Fruit fly (Drosophila melanogaster) whole organism, embryonic: ENCODE measurements around the gene mop.

Source experiments
- CG14050 ChIP-seq: fragments of 200-800 bp; sonication (Bioruptor generic); IDR thresholded peaks from 3 replicates; pipeline ENCODE4 v1.3.6; 2022; ENCODE audit warnings: missing biosample characterization, missing genetic modification characterization
- CG14710 ChIP-seq: fragments of 200-800 bp; sonication (Bioruptor generic); optimal IDR thresholded peaks from 3 replicates; lab custom pipeline; 2019; ENCODE audit warnings: missing biosample characterization, mild to moderate bottlenecking, missing genetic modification characterization, moderate library complexity
- CG14860 ChIP-seq: fragments of 200-800 bp; sonication (Bioruptor generic); IDR thresholded peaks from 3 replicates; pipeline ENCODE4 v1.3.6; 2022; ENCODE audit warnings: missing biosample characterization, missing genetic modification characterization; ENCODE audit not compliant: partially characterized antibody
- CG1603 ChIP-seq: fragments of 200-800 bp; sonication (Bioruptor generic); optimal IDR thresholded peaks from 2 replicates; lab custom pipeline; 2019; ENCODE audit warnings: missing biosample characterization, mild to moderate bottlenecking, missing genetic modification characterization, moderate library complexity
- CG17359 ChIP-seq: fragments of 200-800 bp; sonication (Bioruptor generic); optimal IDR thresholded peaks from 3 replicates; lab custom pipeline; 2018; ENCODE audit warnings: missing biosample characterization, mild to moderate bottlenecking, missing genetic modification characterization, moderate library complexity
- CG17802 ChIP-seq: fragments of 200-800 bp; sonication (Bioruptor generic); optimal IDR thresholded peaks from 2 replicates; lab custom pipeline; 2018; ENCODE audit warnings: missing biosample characterization, mild to moderate bottlenecking, missing genetic modification characterization, moderate library complexity
- CG17912 ChIP-seq: fragments of 200-800 bp; sonication (Bioruptor generic); optimal IDR thresholded peaks from 2 replicates; lab custom pipeline; 2018; ENCODE audit warnings: missing biosample characterization, mild to moderate bottlenecking, missing genetic modification characterization
- CG2202 ChIP-seq: fragments of 200-800 bp; sonication (Bioruptor generic); optimal IDR thresholded peaks from 2 replicates; lab custom pipeline; 2018; ENCODE audit warnings: missing biosample characterization, mild to moderate bottlenecking, missing genetic modification characterization
- CG32772 ChIP-seq: fragments of 200-800 bp; sonication (Bioruptor generic); IDR thresholded peaks from 2 replicates; pipeline ENCODE4 v1.3.6; 2022; ENCODE audit warnings: missing biosample characterization, missing genetic modification characterization
- CG3995 ChIP-seq: fragments of 200-800 bp; sonication (Bioruptor generic); optimal IDR thresholded peaks from 3 replicates; lab custom pipeline; 2016; ENCODE audit warnings: missing biosample characterization, missing genetic modification characterization
- CG5180 ChIP-seq: fragments of 200-800 bp; sonication (Bioruptor generic); optimal IDR thresholded peaks from 3 replicates; lab custom pipeline; 2017; ENCODE audit warnings: missing biosample characterization, missing genetic modification characterization, mild to moderate bottlenecking, moderate library complexity, missing genetic modification reagents
- CG6689 ChIP-seq: fragments of 200-800 bp; sonication (Bioruptor generic); IDR thresholded peaks from 2 replicates; pipeline ENCODE4 v1.3.6; 2022; ENCODE audit warnings: missing biosample characterization, missing genetic modification characterization
- CG9727 ChIP-seq: fragments of 200-800 bp; sonication (Bioruptor generic); optimal IDR thresholded peaks from 3 replicates; lab custom pipeline; 2017; ENCODE audit warnings: missing biosample characterization, mild to moderate bottlenecking, missing genetic modification characterization
- Deaf1 ChIP-seq: fragments of 200-800 bp; optimal IDR thresholded peaks from 3 replicates; lab custom pipeline; 2019; ENCODE audit warnings: missing biosample characterization, mild to moderate bottlenecking, missing genetic modification characterization, moderate library complexity
- HLH4C ChIP-seq: fragments of 200-800 bp; sonication (Bioruptor generic); IDR thresholded peaks from 3 replicates; pipeline ENCODE4 v1.3.6; 2022; ENCODE audit warnings: missing biosample characterization, missing genetic modification characterization; ENCODE audit not compliant: partially characterized antibody
- HLH54F ChIP-seq: fragments of 200-800 bp; sonication (Bioruptor generic); optimal IDR thresholded peaks from 3 replicates; lab custom pipeline; 2016; ENCODE audit warnings: missing biosample characterization, missing genetic modification characterization
- Hey ChIP-seq: fragments of 200-800 bp; sonication (Bioruptor generic); optimal IDR thresholded peaks from 3 replicates; lab custom pipeline; 2018; ENCODE audit warnings: missing biosample characterization, mild to moderate bottlenecking, missing genetic modification characterization
- NC2β ChIP-seq: fragments of 200-800 bp; sonication (Bioruptor generic); optimal IDR thresholded peaks from 2 replicates; lab custom pipeline; 2016; ENCODE audit warnings: missing biosample characterization, missing genetic modification characterization
- NFAT ChIP-seq: fragments of 200-800 bp; sonication (Bioruptor generic); IDR thresholded peaks from 2 replicates; pipeline ENCODE4 v1.3.6; 2022; ENCODE audit warnings: missing biosample characterization, missing genetic modification characterization
- PHDP ChIP-seq: fragments of 200-800 bp; sonication (Bioruptor generic); optimal IDR thresholded peaks from 3 replicates; lab custom pipeline; 2018; ENCODE audit warnings: missing biosample characterization, mild to moderate bottlenecking, missing genetic modification characterization, moderate library complexity
- Xbp1 ChIP-seq: fragments of 200-800 bp; sonication (Bioruptor generic); optimal IDR thresholded peaks from 3 replicates; lab custom pipeline; 2016; ENCODE audit warnings: missing biosample characterization, mild to moderate bottlenecking, missing genetic modification characterization
- abd-A ChIP-seq: fragments of 200-800 bp; sonication (Bioruptor generic); optimal IDR thresholded peaks from 3 replicates; lab custom pipeline; 2019; ENCODE audit warnings: missing biosample characterization, mild to moderate bottlenecking, missing genetic modification characterization, moderate library complexity
- bsh ChIP-seq, 2 experiments: fragments of 200-800 bp; sonication (Bioruptor generic); optimal IDR thresholded peaks; 2 replicates each; lab custom pipeline; 2017 to 2018; ENCODE audit warnings: mild to moderate bottlenecking in 2 of 2, missing biosample characterization in 2 of 2, missing genetic modification characterization in 2 of 2, moderate library complexity in 1 of 2
- cas ChIP-seq: fragments of 200-800 bp; sonication (Bioruptor generic); IDR thresholded peaks from 2 replicates; pipeline ENCODE4 v1.3.6; 2022; ENCODE audit warnings: missing biosample characterization, missing genetic modification characterization
- caup ChIP-seq: fragments of 200-800 bp; sonication (Bioruptor generic); optimal IDR thresholded peaks from 3 replicates; lab custom pipeline; 2017; ENCODE audit warnings: missing biosample characterization, mild to moderate bottlenecking, missing genetic modification characterization, moderate library complexity; ENCODE audit not compliant: severe bottlenecking
- dan ChIP-seq: fragments of 200-800 bp; sonication (Bioruptor generic); IDR thresholded peaks from 2 replicates; pipeline ENCODE4 v1.3.6; 2022; ENCODE audit warnings: missing biosample characterization, missing genetic modification characterization
- dm ChIP-seq: fragments of 200-800 bp; sonication (Bioruptor generic); optimal IDR thresholded peaks from 3 replicates; lab custom pipeline; 2016; ENCODE audit warnings: missing biosample characterization, missing genetic modification characterization
- dmrt11E ChIP-seq: fragments of 200-800 bp; sonication (Bioruptor generic); optimal IDR thresholded peaks from 3 replicates; lab custom pipeline; 2018; ENCODE audit warnings: missing biosample characterization, mild to moderate bottlenecking, missing genetic modification characterization, moderate library complexity
- dysf ChIP-seq: fragments of 200-800 bp; sonication (Bioruptor generic); IDR thresholded peaks from 3 replicates; pipeline ENCODE4 v1.3.6; 2022; ENCODE audit warnings: missing biosample characterization, missing genetic modification characterization
- gcm ChIP-seq: fragments of 200-800 bp; sonication (Bioruptor generic); optimal IDR thresholded peaks from 2 replicates; lab custom pipeline; 2019; ENCODE audit warnings: missing biosample characterization, mild to moderate bottlenecking, missing genetic modification characterization, moderate library complexity
- gem ChIP-seq: fragments of 200-800 bp; sonication (Bioruptor generic); optimal IDR thresholded peaks from 2 replicates; lab custom pipeline; 2019; ENCODE audit warnings: missing biosample characterization, mild to moderate bottlenecking, missing genetic modification characterization, moderate library complexity
- gfzf ChIP-seq: fragments of 200-800 bp; sonication (Bioruptor generic); optimal IDR thresholded peaks from 2 replicates; lab custom pipeline; 2016; ENCODE audit warnings: missing biosample characterization, mild to moderate bottlenecking, missing genetic modification characterization, moderate library complexity
- insv ChIP-seq, 2 experiments: fragments of 200-800 bp; sonication (Bioruptor generic); optimal IDR thresholded peaks; 3 replicates each; lab custom pipeline; 2016 to 2018; ENCODE audit warnings: missing biosample characterization in 2 of 2, missing genetic modification characterization in 2 of 2
- jing ChIP-seq: fragments of 200-800 bp; sonication (Bioruptor generic); optimal IDR thresholded peaks from 2 replicates; lab custom pipeline; 2018; ENCODE audit warnings: missing biosample characterization, mild to moderate bottlenecking, missing genetic modification characterization
- ken ChIP-seq: fragments of 200-800 bp; sonication (Bioruptor generic); IDR thresholded peaks from 3 replicates; pipeline ENCODE4 v1.3.6; 2022; ENCODE audit warnings: missing biosample characterization, missing genetic modification characterization
- knrl ChIP-seq: fragments of 200-800 bp; sonication (Bioruptor generic); IDR thresholded peaks from 3 replicates; pipeline ENCODE4 v1.3.6; 2022; ENCODE audit warnings: missing biosample characterization, missing genetic modification characterization; ENCODE audit not compliant: partially characterized antibody
- nerfin-2 ChIP-seq: fragments of 200-800 bp; sonication (Bioruptor generic); IDR thresholded peaks from 2 replicates; pipeline ENCODE4 v1.3.6; 2022; ENCODE audit warnings: missing biosample characterization, missing genetic modification characterization; ENCODE audit not compliant: partially characterized antibody
- nmo ChIP-seq: fragments of 200-800 bp; sonication (Bioruptor generic); optimal IDR thresholded peaks from 2 replicates; lab custom pipeline; 2018; ENCODE audit warnings: missing biosample characterization, mild to moderate bottlenecking, missing genetic modification characterization, moderate library complexity
- psq ChIP-seq: fragments of 200-800 bp; sonication (Bioruptor generic); optimal IDR thresholded peaks from 2 replicates; lab custom pipeline; 2017; ENCODE audit warnings: missing biosample characterization, missing genetic modification characterization
- pzg ChIP-seq: fragments of 200-800 bp; sonication (Bioruptor generic); optimal IDR thresholded peaks from 3 replicates; lab custom pipeline; 2018; ENCODE audit warnings: missing biosample characterization, mild to moderate bottlenecking, missing genetic modification characterization, moderate library complexity
- seq ChIP-seq: fragments of 200-800 bp; sonication (Bioruptor generic); IDR thresholded peaks from 2 replicates; pipeline ENCODE4 v1.3.6; 2022; ENCODE audit warnings: missing biosample characterization, missing genetic modification characterization
- tin ChIP-seq: fragments of 200-800 bp; sonication (Bioruptor generic); optimal IDR thresholded peaks from 3 replicates; lab custom pipeline; 2016; ENCODE audit warnings: missing biosample characterization, missing genetic modification characterization
- tll ChIP-seq, 2 experiments: fragments of 200-800 bp in 1 of 2; fragments of >200 bp in 1 of 2; sonication (Bioruptor generic) in 1 of 2; optimal IDR thresholded peaks; 2 replicates each; lab custom pipeline; 2017 to 2019; ENCODE audit warnings: missing biosample characterization in 2 of 2, missing genetic modification characterization in 2 of 2, mild to moderate bottlenecking in 1 of 2, moderate library complexity in 1 of 2
- vvl ChIP-seq: fragments of 200-800 bp; sonication (Bioruptor generic); IDR thresholded peaks from 2 replicates; pipeline ENCODE4 v1.3.6; 2022; ENCODE audit warnings: missing biosample characterization, missing genetic modification characterization
- wek ChIP-seq: fragments of 200-800 bp; sonication (Bioruptor generic); optimal IDR thresholded peaks from 3 replicates; lab custom pipeline; 2018; ENCODE audit warnings: missing biosample characterization, mild to moderate bottlenecking, missing genetic modification characterization, moderate library complexity
- yki ChIP-seq: fragments of >200 bp; optimal IDR thresholded peaks from 3 replicates; lab custom pipeline; 2018
- zfh2 ChIP-seq: fragments of 200-800 bp; sonication (Bioruptor generic); optimal IDR thresholded peaks from 2 replicates; lab custom pipeline; 2016; ENCODE audit warnings: missing biosample characterization, missing genetic modification characterization

Gene mop

dm6 chr3L:14760949-14761348, 15.0 kb downstream of the mop start, which contains the start of gene Trl:
Trl (minus strand) TSS chr3L:14761049.
- no peak for TF ChIP-seq seq (GFP tag; lab: Robert Waterston, UW)
- TF ChIP-seq CG9727 (GFP tag; lab: Kevin White, UChicago) = no peak
- no peak for TF ChIP-seq Deaf1 (tag; lab: Kevin White, UChicago)
- no peak for TF ChIP-seq NC2β (GFP tag; lab: Kevin White, UChicago)
- no peak for TF ChIP-seq PHDP
- TF ChIP-seq gcm (GFP tag; lab: Kevin White, UChicago) = no peak
- TF ChIP-seq abd-A (tag; lab: Kevin White, UChicago) = no peak
- TF ChIP-seq ken (GFP tag; lab: Robert Waterston, UW) = no peak
- no peak for TF ChIP-seq gem (tag; lab: Kevin White, UChicago)
- TF ChIP-seq caup = no peak
- no peak for TF ChIP-seq HLH4C (GFP tag; lab: Robert Waterston, UW)
- no peak for TF ChIP-seq nmo (GFP tag; lab: Kevin White, UChicago)
- no peak for TF ChIP-seq dmrt11E (tag; lab: Kevin White, UChicago)
- TF ChIP-seq CG14710 (tag; lab: Kevin White, UChicago) = no peak
- no peak for TF ChIP-seq nerfin-2 (GFP tag; lab: Robert Waterston, UW)
- TF ChIP-seq CG32772 = no peak

DNA sequence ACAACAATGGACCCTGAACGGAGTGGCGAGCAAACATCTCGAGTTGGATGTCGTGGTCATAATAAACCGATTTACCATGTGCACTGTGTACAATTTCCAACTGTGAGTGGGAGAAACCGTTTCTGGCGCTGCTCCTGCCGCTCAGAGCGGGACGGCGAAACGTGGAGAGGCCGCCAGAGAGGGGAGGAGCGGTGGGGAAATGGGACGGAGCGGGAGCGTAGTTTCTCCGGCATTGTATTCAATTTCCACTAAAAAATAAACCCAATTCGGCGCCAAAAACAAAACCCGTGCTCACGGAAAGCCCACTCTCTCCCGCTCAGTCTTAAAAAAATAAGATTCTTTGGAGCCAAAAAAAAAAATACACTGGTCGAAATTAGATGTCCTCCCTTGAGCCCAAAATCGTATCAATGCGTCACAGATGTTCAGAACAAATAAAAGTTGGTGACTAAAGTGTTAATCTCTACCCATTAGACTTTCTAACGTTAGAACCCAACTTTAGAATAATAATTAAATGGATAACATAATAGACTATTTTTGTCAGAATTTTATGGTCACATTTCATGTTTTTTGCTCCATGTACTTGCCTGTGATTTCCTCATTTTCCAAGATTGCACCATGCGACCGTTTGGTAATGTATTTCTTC, 15.8 kb downstream of the mop start:
- TF ChIP-seq cas (no peak), dm (peak; percentile 34), nmo (GFP tag; lab: Kevin White, UChicago) (peak; percentile 73), dysf (peak; percentile 66), Deaf1 (tag; lab: Kevin White, UChicago) (no peak), CG17912 (GFP tag; lab: Kevin White, UChicago) (no peak), insv (GFP tag; optimal IDR thresholded peaks at IDR 0.05; lab: Kevin White, UChicago) (no peak), knrl (GFP tag; lab: Robert Waterston, UW) (no peak), CG17802 (peak; percentile 6), CG6689 (GFP tag; lab: Robert Waterston, UW) (peak; percentile 52), CG32772 (peak; percentile 62), tll (GFP tag; optimal IDR thresholded peaks at IDR 0.05; lab: Kevin White, UChicago) (no peak), CG5180 (GFP tag; lab: Kevin White, UChicago) (peak; percentile 44), bsh (GFP tag; optimal IDR thresholded peaks at IDR 0.05; lab: Kevin White, UChicago) (peak in 1 of 2 experiments; percentile 83), CG17359 (tag; lab: Kevin White, UChicago) (peak; percentile 81), Xbp1 (GFP tag; lab: Kevin White, UChicago) (peak; percentile 80), HLH54F (GFP tag; lab: Kevin White, UChicago) (peak; percentile 30), zfh2 (GFP tag; lab: Kevin White, UChicago) (peak; percentile 45), tin (peak; percentile 50), gfzf (GFP tag; lab: Kevin White, UChicago) (peak; percentile 5), NFAT (GFP tag; lab: Robert Waterston, UW) (no peak; the same call in 1 of the 2 replicates), CG14050 (peak; percentile 17; the same call in 1 of the 3 replicates), Hey (tag; lab: Kevin White, UChicago) (no peak), yki (lab: Kevin White, UChicago) (peak; percentile 76), wek (GFP tag; lab: Kevin White, UChicago) (no peak), CG2202 (tag; lab: Kevin White, UChicago) (peak; percentile 16), jing (peak; percentile 47), pzg (no peak), CG3995 (GFP tag; lab: Kevin White, UChicago) (peak; percentile 68), vvl (peak; percentile 60), psq (GFP tag; lab: Kevin White, UChicago) (no peak), dan (GFP tag; lab: Robert Waterston, UW) (no peak), CG1603 (tag; lab: Kevin White, UChicago) (peak; percentile 74), HLH4C (GFP tag; lab: Robert Waterston, UW) (peak; percentile 33; the same call in 1 of the 3 replicates), CG14860 (GFP tag; lab: Robert Waterston, UW) (no peak)
